Worm (Caenorhabditis elegans) whole organism, L3 larva: Measurements from ENCODE around the gene fbxa-147.

Experiments used
- R02D3.7 ChIP-seq: fragments of 150-350 bp; optimal IDR thresholded peaks from 2 replicates; lab custom pipeline; 2014; ENCODE audit warnings: missing biosample characterization, missing genetic modification characterization
- ceh-82 ChIP-seq: fragments of 150-350 bp; optimal IDR thresholded peaks from 2 replicates; lab custom pipeline; 2014; ENCODE audit warnings: missing biosample characterization, missing genetic modification characterization
- egl-5 ChIP-seq: fragments of 150-350 bp; optimal IDR thresholded peaks from 2 replicates; lab custom pipeline; 2017; ENCODE audit warnings: missing biosample characterization, missing genetic modification reagents, missing genetic modification characterization, inconsistent platforms
- eor-1 ChIP-seq, 2 experiments: fragments of 150-350 bp; optimal IDR thresholded peaks; 2 replicates each; lab custom pipeline; 2014 to 2018; ENCODE audit warnings: missing biosample characterization in 2 of 2, missing genetic modification characterization in 2 of 2
- hmg-11 ChIP-seq: sonication (generic microtip); optimal IDR thresholded peaks from 2 replicates; lab custom pipeline; 2016; ENCODE audit warnings: missing genetic modification characterization, missing compliant biosample characterization
- lin-15B ChIP-seq: fragments of 150-350 bp; optimal IDR thresholded peaks from 2 replicates; lab custom pipeline; 2014; ENCODE audit warnings: missing biosample characterization, missing genetic modification characterization
- mdl-1 ChIP-seq: fragments of 150-350 bp; optimal IDR thresholded peaks from 2 replicates; lab custom pipeline; 2014; ENCODE audit warnings: missing biosample characterization, missing genetic modification characterization
- nhr-11 ChIP-seq: fragments of 150-350 bp; optimal IDR thresholded peaks from 2 replicates; lab custom pipeline; 2014; ENCODE audit warnings: missing biosample characterization, missing genetic modification characterization
- nhr-237 ChIP-seq: fragments of 150-350 bp; optimal IDR thresholded peaks from 2 replicates; lab custom pipeline; 2014; ENCODE audit warnings: missing biosample characterization, missing genetic modification characterization
- nhr-76 ChIP-seq: fragments of 150-350 bp; sonication (generic microtip); optimal IDR thresholded peaks from 5 replicates; lab custom pipeline; 2014; ENCODE audit warnings: missing biosample characterization, missing genetic modification characterization
- nhr-77 ChIP-seq: fragments of 150-350 bp; optimal IDR thresholded peaks from 2 replicates; lab custom pipeline; 2014; ENCODE audit warnings: missing biosample characterization, missing genetic modification characterization
- pqm-1 ChIP-seq: fragments of 150-350 bp; optimal IDR thresholded peaks from 2 replicates; lab custom pipeline; 2017; ENCODE audit warnings: missing biosample characterization, missing genetic modification characterization, inconsistent platforms

DNA sequence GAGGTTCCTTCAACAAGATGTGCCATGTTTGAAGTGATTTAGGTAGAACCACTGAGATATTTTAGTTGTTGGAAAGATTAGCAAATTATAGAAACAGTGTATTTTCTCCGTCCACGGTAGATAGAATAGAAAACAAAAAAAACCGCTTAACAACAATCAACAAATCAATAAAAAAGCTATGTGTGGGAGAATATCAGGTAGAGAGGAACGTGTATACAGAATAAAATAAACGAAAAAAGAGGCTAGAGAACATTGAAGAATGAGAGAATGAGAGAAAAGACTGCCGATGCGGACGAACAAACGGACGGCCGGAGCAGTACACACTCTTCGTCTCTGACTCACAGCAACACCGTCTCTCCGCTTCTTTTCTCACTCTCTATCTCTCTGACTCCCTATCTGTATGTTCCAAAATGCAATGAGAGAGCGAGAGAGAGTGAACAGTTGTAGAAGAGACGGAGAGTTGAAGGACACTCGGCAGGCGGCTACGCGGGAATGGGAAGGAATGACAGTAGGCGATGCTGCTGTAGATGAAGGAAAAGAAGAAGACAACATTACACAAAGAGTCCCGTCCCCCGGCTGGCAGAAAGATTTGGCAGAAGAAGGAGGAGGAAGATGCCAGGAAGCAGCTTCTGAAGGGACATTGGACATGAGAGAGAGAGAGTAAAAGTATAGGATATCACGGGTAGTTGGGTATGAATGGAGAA, 19.5 kb upstream of the fbxa-147 start, which contains the start of gene unc-112:
- TF ChIP-seq R02D3.7 (tag; lab: Kevin White, UChicago) = peak; percentile 12
- peak; percentile 82 for TF ChIP-seq hmg-11 (tag; lab: Kevin White, UChicago)
- TF ChIP-seq pqm-1 = peak; percentile 44
- peak; percentile 15 for TF ChIP-seq nhr-76 (tag; lab: Kevin White, UChicago)
- TF ChIP-seq mdl-1 = no peak
- TF ChIP-seq ceh-82 = no peak
- TF ChIP-seq egl-5 (tag; lab: Kevin White, UChicago) = peak; percentile 57
- TF ChIP-seq eor-1 (tag; optimal IDR thresholded peaks at IDR 0.05; lab: Kevin White, UChicago) = no peak
- TF ChIP-seq nhr-11 (tag; lab: Kevin White, UChicago) = peak; percentile 55
- TF ChIP-seq nhr-237 = no peak
- no peak for TF ChIP-seq nhr-77 (tag; lab: Kevin White, UChicago)
- peak; percentile 59 for TF ChIP-seq lin-15B (tag; lab: Kevin White, UChicago)
